Worm (Caenorhabditis elegans) whole organism, midembryonic: ENCODE data around the gene daz-1.

Experiments
- T22C8.4 ChIP-seq: fragments of 200-800 bp; sonication (Bioruptor generic); IDR thresholded peaks from 2 replicates; pipeline ENCODE4 v1.3.6; 2022; ENCODE audit warnings: missing genetic modification characterization, missing compliant biosample characterization
- cog-1 ChIP-seq: sonication (generic microtip); optimal IDR thresholded peaks from 2 replicates; lab custom pipeline; 2016; ENCODE audit warnings: missing genetic modification characterization, missing compliant biosample characterization
- flt-1 ChIP-seq: fragments of 200-800 bp; sonication (Bioruptor generic); IDR thresholded peaks from 2 replicates; pipeline ENCODE4 v1.3.6; 2022; ENCODE audit warnings: missing genetic modification characterization, missing compliant biosample characterization
- klf-2 ChIP-seq: fragments of 200-800 bp; sonication (Bioruptor generic); conservative IDR thresholded peaks from 2 replicates; pipeline ENCODE4 v1.3.6; 2022; ENCODE audit warnings: missing genetic modification reagents, missing genetic modification characterization, missing compliant biosample characterization
- med-1 ChIP-seq: sonication (generic microtip); optimal IDR thresholded peaks from 2 replicates; lab custom pipeline; 2017; ENCODE audit warnings: missing genetic modification characterization, mild to moderate bottlenecking, missing compliant biosample characterization, antibody characterized with exemption, missing genetic modification reagents; ENCODE audit not compliant: insufficient read depth
- ref-1 ChIP-seq: fragments of 200-800 bp; sonication (Bioruptor generic); conservative IDR thresholded peaks from 2 replicates; pipeline ENCODE4 v1.3.6; 2022; ENCODE audit warnings: missing genetic modification reagents, missing genetic modification characterization, missing compliant biosample characterization
- tab-1 ChIP-seq: fragments of 200-800 bp; sonication (Bioruptor generic); IDR thresholded peaks from 2 replicates; pipeline ENCODE4 v1.3.6; 2022; ENCODE audit warnings: missing genetic modification characterization, missing compliant biosample characterization
- ztf-23 ChIP-seq: fragments of 200-800 bp; sonication (Bioruptor generic); IDR thresholded peaks from 2 replicates; pipeline ENCODE4 v1.3.6; 2022; ENCODE audit warnings: missing genetic modification reagents, missing genetic modification characterization, missing compliant biosample characterization
- ztf-29 ChIP-seq: fragments of 200-800 bp; sonication (Bioruptor generic); IDR thresholded peaks from 2 replicates; pipeline ENCODE4 v1.3.6; 2022; ENCODE audit warnings: missing genetic modification reagents, missing genetic modification characterization, missing compliant biosample characterization

daz-1 gene

ce11 chrII:5465729-5466408, 9.8 kb downstream of the daz-1 start, which contains the start of gene clr-1:
Gene clr-1, plus strand, starts transcription at chrII:5466358.
- TF ChIP-seq cog-1 (tag; lab: Kevin White, UChicago) (no peak), T22C8.4 (no peak), flt-1 (GFP tag; lab: Robert Waterston, UW) (no peak), klf-2 (no peak), ref-1 (GFP tag; lab: Robert Waterston, UW) (no peak), tab-1 (GFP tag; lab: Robert Waterston, UW) (no peak), med-1 (GFP tag; lab: Kevin White, UChicago) (no peak), ztf-23 (GFP tag; lab: Robert Waterston, UW) (no peak), ztf-29 (no peak)

ce11 chrII:5473946-5474423, 17.9 kb downstream of the daz-1 start, which contains the start of gene mrps-16:
Gene mrps-16, plus strand, starts transcription at chrII:5474373.
- TF ChIP-seq ztf-23 (GFP tag; lab: Robert Waterston, UW), result no peak
- peak; percentile 41; the same call in 1 of the 2 replicates for TF ChIP-seq flt-1 (GFP tag; lab: Robert Waterston, UW)

ce11 chrII:5474946-5475345, 18.8 kb downstream of the daz-1 start, which contains the start of gene ilcr-2:
Gene ilcr-2, plus strand, starts transcription at chrII:5475246.
- TF ChIP-seq cog-1 (tag; lab: Kevin White, UChicago) (no peak), T22C8.4 (no peak), ztf-29 (no peak), klf-2 (no peak), flt-1 (GFP tag; lab: Robert Waterston, UW) (no peak), ref-1 (GFP tag; lab: Robert Waterston, UW) (no peak), ztf-23 (GFP tag; lab: Robert Waterston, UW) (no peak)

ce11 chrII:5478318-5478717, 22.2 kb downstream of the daz-1 start, which contains the start of gene F56D1.1:
Gene F56D1.1, plus strand, starts transcription at chrII:5478618.
- TF ChIP-seq klf-2 (no peak), med-1 (GFP tag; lab: Kevin White, UChicago) (no peak), ztf-29 (no peak), tab-1 (GFP tag; lab: Robert Waterston, UW) (no peak), cog-1 (tag; lab: Kevin White, UChicago) (no peak), flt-1 (GFP tag; lab: Robert Waterston, UW) (no peak), T22C8.4 (no peak), ref-1 (GFP tag; lab: Robert Waterston, UW) (no peak), ztf-23 (GFP tag; lab: Robert Waterston, UW) (no peak)

ce11 chrII:5481982-5482381, 25.9 kb downstream of the daz-1 start, which contains the start of gene cal-8:
Gene cal-8, minus strand, starts transcription at chrII:5482041.
- TF ChIP-seq ztf-29, result no peak
- no peak for TF ChIP-seq tab-1 (GFP tag; lab: Robert Waterston, UW)
- no peak for TF ChIP-seq T22C8.4
- no peak for TF ChIP-seq ztf-23 (GFP tag; lab: Robert Waterston, UW)
- TF ChIP-seq klf-2, result no peak
- no peak for TF ChIP-seq ref-1 (GFP tag; lab: Robert Waterston, UW)
- TF ChIP-seq flt-1 (GFP tag; lab: Robert Waterston, UW), result no peak
- TF ChIP-seq med-1 (GFP tag; lab: Kevin White, UChicago), result no peak
- TF ChIP-seq cog-1 (tag; lab: Kevin White, UChicago), result no peak

ce11 chrII:5487844-5488243, 31.7 kb downstream of the daz-1 start, which contains the start of gene nep-5:
Gene nep-5, plus strand, starts transcription at chrII:5488144.
- no peak for TF ChIP-seq flt-1 (GFP tag; lab: Robert Waterston, UW)
- TF ChIP-seq cog-1 (tag; lab: Kevin White, UChicago), result no peak
- TF ChIP-seq ztf-29, result no peak

- TF ChIP-seq tab-1 (GFP tag; lab: Robert Waterston, UW) (no peak), T22C8.4 (no peak), ztf-23 (GFP tag; lab: Robert Waterston, UW) (no peak), med-1 (GFP tag; lab: Kevin White, UChicago) (no peak), ref-1 (GFP tag; lab: Robert Waterston, UW) (no peak), klf-2 (no peak), flt-1 (GFP tag; lab: Robert Waterston, UW) (no peak), cog-1 (tag; lab: Kevin White, UChicago) (no peak), ztf-29 (no peak)
Measured at ce11 chrII:5494405-5494804, 38.3 kb downstream of the daz-1 start, which contains the start of gene F12A10.6. Gene F12A10.6, minus strand, starts transcription at chrII:5494505.

ce11 chrII:5496375-5496774, 40.3 kb downstream of the daz-1 start, which contains the start of gene F12A10.1:
Gene F12A10.1, plus strand, starts transcription at chrII:5496540.
- TF ChIP-seq med-1 (GFP tag; lab: Kevin White, UChicago), result no peak
- no peak for TF ChIP-seq T22C8.4
- TF ChIP-seq ztf-23 (GFP tag; lab: Robert Waterston, UW), result no peak
- TF ChIP-seq flt-1 (GFP tag; lab: Robert Waterston, UW), result no peak
- no peak for TF ChIP-seq klf-2
- TF ChIP-seq tab-1 (GFP tag; lab: Robert Waterston, UW), result no peak
- TF ChIP-seq ztf-29, result no peak
- TF ChIP-seq cog-1 (tag; lab: Kevin White, UChicago), result no peak
- no peak for TF ChIP-seq ref-1 (GFP tag; lab: Robert Waterston, UW)

ce11 chrII:5497541-5497940, 41.4 kb downstream of the daz-1 start:
- TF ChIP-seq cog-1 (tag; lab: Kevin White, UChicago) (no peak), ztf-29 (no peak), klf-2 (no peak), med-1 (GFP tag; lab: Kevin White, UChicago) (no peak), T22C8.4 (no peak), ref-1 (GFP tag; lab: Robert Waterston, UW) (no peak)
